Worm (Caenorhabditis elegans) whole organism, late embryonic: Measurements from ENCODE around the gene ckc-1.

ENCODE experiments used
- K09A11.1 ChIP-seq: sonication (generic microtip); optimal IDR thresholded peaks from 2 replicates; lab custom pipeline; 2017; ENCODE audit warnings: antibody characterized with exemption, mild to moderate bottlenecking, missing genetic modification characterization, missing compliant biosample characterization; ENCODE audit not compliant: insufficient read depth
- dmd-4 ChIP-seq: sonication (generic microtip); optimal IDR thresholded peaks from 2 replicates; lab custom pipeline; 2016; ENCODE audit warnings: borderline replicate concordance, missing genetic modification characterization, missing compliant biosample characterization
- unc-55 ChIP-seq: sonication (generic microtip); optimal IDR thresholded peaks from 2 replicates; lab custom pipeline; 2017; ENCODE audit warnings: missing biosample characterization, missing genetic modification reagents, missing genetic modification characterization

DNA sequence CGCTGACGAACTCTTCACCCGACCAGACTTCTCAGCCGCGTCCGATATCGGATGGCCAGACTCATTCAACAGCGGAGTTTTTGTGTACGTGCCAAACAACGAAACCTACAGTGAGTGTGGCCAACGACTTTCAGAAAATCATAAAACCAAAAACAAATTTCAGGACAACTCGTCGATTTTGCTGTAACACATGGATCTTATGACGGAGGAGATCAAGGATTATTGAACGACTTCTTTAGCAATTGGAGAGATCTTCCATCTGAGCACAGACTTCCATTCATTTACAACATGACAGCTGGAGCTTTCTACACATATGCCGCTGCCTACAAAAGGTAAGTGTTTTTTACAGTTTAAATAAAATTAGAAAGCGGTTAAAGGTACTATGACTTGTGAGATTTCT is 38.3 kb upstream of the ckc-1 start:
- no peak for TF ChIP-seq dmd-4 (tag; lab: Kevin White, UChicago)
- no peak for TF ChIP-seq K09A11.1 (tag; lab: Kevin White, UChicago)
- TF ChIP-seq unc-55 (GFP tag; lab: Kevin White, UChicago): no peak
